Fruit fly (Drosophila melanogaster) whole organism, embryonic: ENCODE measurements around the gene CG44476.

ENCODE experiments used
- Atf3 ChIP-seq: fragments of 200-800 bp; sonication (Bioruptor generic); optimal IDR thresholded peaks from 3 replicates; lab custom pipeline; 2016; ENCODE audit warnings: missing biosample characterization, missing genetic modification characterization
- CG10209 ChIP-seq: fragments of 200-800 bp; sonication (Bioruptor generic); optimal IDR thresholded peaks from 3 replicates; lab custom pipeline; 2017; ENCODE audit warnings: missing biosample characterization, mild to moderate bottlenecking, missing genetic modification characterization, missing genetic modification reagents
- CG10366 ChIP-seq: fragments of 200-800 bp; sonication (Bioruptor generic); IDR thresholded peaks from 2 replicates; pipeline ENCODE4 v1.3.6; 2022; ENCODE audit warnings: missing biosample characterization, missing genetic modification characterization
- CG11695 ChIP-seq: fragments of 200-800 bp; sonication (Bioruptor generic); IDR thresholded peaks from 3 replicates; pipeline ENCODE4 v1.3.6; 2022; ENCODE audit warnings: missing biosample characterization, missing genetic modification characterization
- CG12299 ChIP-seq: fragments of 200-800 bp; sonication (Bioruptor generic); optimal IDR thresholded peaks from 2 replicates; lab custom pipeline; 2018; ENCODE audit warnings: missing biosample characterization, mild to moderate bottlenecking, missing genetic modification characterization
- CG13624 ChIP-seq: fragments of 200-800 bp; sonication (Bioruptor generic); optimal IDR thresholded peaks from 2 replicates; lab custom pipeline; 2016; ENCODE audit warnings: missing biosample characterization, missing genetic modification characterization
- CG13894 ChIP-seq: fragments of 200-800 bp; sonication (Bioruptor generic); optimal IDR thresholded peaks from 3 replicates; lab custom pipeline; 2018; ENCODE audit warnings: missing biosample characterization, mild to moderate bottlenecking, missing genetic modification characterization, moderate library complexity
- CG14014 ChIP-seq: fragments of 200-800 bp; sonication (Bioruptor generic); IDR thresholded peaks from 2 replicates; pipeline ENCODE4 v1.3.6; 2022; ENCODE audit warnings: missing biosample characterization, missing genetic modification characterization
- CG14860 ChIP-seq: fragments of 200-800 bp; sonication (Bioruptor generic); IDR thresholded peaks from 3 replicates; pipeline ENCODE4 v1.3.6; 2022; ENCODE audit warnings: missing biosample characterization, missing genetic modification characterization; ENCODE audit not compliant: partially characterized antibody
- CG15514 ChIP-seq: fragments of 200-800 bp; sonication (Bioruptor generic); optimal IDR thresholded peaks from 3 replicates; lab custom pipeline; 2017; ENCODE audit warnings: missing biosample characterization, missing genetic modification characterization, mild to moderate bottlenecking, moderate library complexity, missing genetic modification reagents
- CG1647 ChIP-seq: fragments of 200-800 bp; sonication (Bioruptor generic); optimal IDR thresholded peaks from 3 replicates; lab custom pipeline; 2016; ENCODE audit warnings: missing biosample characterization, missing genetic modification characterization
- CG16863 ChIP-seq: fragments of 200-800 bp; sonication (Bioruptor generic); optimal IDR thresholded peaks from 3 replicates; lab custom pipeline; 2016; ENCODE audit warnings: missing biosample characterization, missing genetic modification characterization
- CG17829 ChIP-seq: fragments of 200-800 bp; optimal IDR thresholded peaks from 2 replicates; lab custom pipeline; 2019; ENCODE audit warnings: missing biosample characterization, mild to moderate bottlenecking, missing genetic modification characterization, moderate library complexity
- CG18011 ChIP-seq: fragments of 200-800 bp; sonication (Bioruptor generic); optimal IDR thresholded peaks from 2 replicates; lab custom pipeline; 2017; ENCODE audit warnings: missing biosample characterization, missing genetic modification characterization, mild to moderate bottlenecking, moderate library complexity, missing genotype
- CG18476 ChIP-seq: fragments of 200-800 bp; sonication (Bioruptor generic); optimal IDR thresholded peaks from 2 replicates; lab custom pipeline; 2016; ENCODE audit warnings: missing biosample characterization, mild to moderate bottlenecking, missing genetic modification characterization
- CG2199 ChIP-seq: fragments of 200-800 bp; sonication (Bioruptor generic); IDR thresholded peaks from 3 replicates; pipeline ENCODE4 v1.3.6; 2022; ENCODE audit warnings: missing biosample characterization, missing genetic modification characterization
- CG31224 ChIP-seq: fragments of 200-800 bp; sonication (Bioruptor generic); IDR thresholded peaks from 2 replicates; pipeline ENCODE4 v1.3.6; 2022; ENCODE audit warnings: missing biosample characterization, missing genetic modification characterization
- CG42726 ChIP-seq: fragments of 200-800 bp; sonication (Bioruptor generic); IDR thresholded peaks from 2 replicates; pipeline ENCODE4 v1.3.6; 2022; ENCODE audit warnings: missing biosample characterization, missing genetic modification characterization; ENCODE audit not compliant: partially characterized antibody
- CG5953 ChIP-seq: fragments of 200-800 bp; sonication (Bioruptor generic); IDR thresholded peaks from 2 replicates; pipeline ENCODE4 v1.3.6; 2022; ENCODE audit warnings: missing biosample characterization, missing genetic modification characterization
- CG6175 ChIP-seq: fragments of 200-800 bp; sonication (Bioruptor generic); IDR thresholded peaks from 3 replicates; pipeline ENCODE4 v1.3.6; 2022; ENCODE audit warnings: missing biosample characterization, missing genetic modification characterization
- CG6254 ChIP-seq: fragments of 200-800 bp; sonication (Bioruptor generic); optimal IDR thresholded peaks from 3 replicates; lab custom pipeline; 2017; ENCODE audit warnings: mild to moderate bottlenecking, missing biosample characterization, missing genetic modification reagents, missing genetic modification characterization
- CG6272 ChIP-seq: fragments of 200-800 bp; sonication (Bioruptor generic); IDR thresholded peaks from 2 replicates; pipeline ENCODE4 v1.3.6; 2022; ENCODE audit warnings: missing biosample characterization, missing genetic modification characterization
- CG6654 ChIP-seq: fragments of 200-800 bp; sonication (Bioruptor generic); optimal IDR thresholded peaks from 2 replicates; lab custom pipeline; 2017; ENCODE audit warnings: missing biosample characterization, mild to moderate bottlenecking, missing genetic modification characterization
- CG9437 ChIP-seq: fragments of 200-800 bp; sonication (Bioruptor generic); optimal IDR thresholded peaks from 2 replicates; lab custom pipeline; 2018; ENCODE audit warnings: missing biosample characterization, mild to moderate bottlenecking, missing genetic modification characterization
- CG9817 ChIP-seq: fragments of 200-800 bp; sonication (Bioruptor generic); optimal IDR thresholded peaks from 2 replicates; lab custom pipeline; 2018; ENCODE audit warnings: missing biosample characterization, mild to moderate bottlenecking, missing genetic modification characterization, moderate library complexity
- CG9932 ChIP-seq: fragments of 200-800 bp; sonication (Bioruptor generic); IDR thresholded peaks from 2 replicates; pipeline ENCODE4 v1.3.6; 2022; ENCODE audit warnings: missing biosample characterization, missing genetic modification characterization
- Chrac-16 ChIP-seq: fragments of 200-800 bp; sonication (Bioruptor generic); optimal IDR thresholded peaks from 3 replicates; lab custom pipeline; 2016; ENCODE audit warnings: missing biosample characterization, missing genetic modification characterization
- Dip3 ChIP-seq: fragments of 200-800 bp; sonication (Bioruptor generic); optimal IDR thresholded peaks from 3 replicates; lab custom pipeline; 2016; ENCODE audit warnings: missing biosample characterization, missing genetic modification characterization
- ERR ChIP-seq: fragments of 200-800 bp; sonication (Bioruptor generic); optimal IDR thresholded peaks from 2 replicates; lab custom pipeline; 2016; ENCODE audit warnings: missing biosample characterization, missing genetic modification characterization
- Gsc ChIP-seq: fragments of 200-800 bp; sonication (Bioruptor generic); IDR thresholded peaks from 2 replicates; pipeline ENCODE4 v1.3.6; 2022; ENCODE audit warnings: missing biosample characterization, missing genetic modification characterization
- HHEX ChIP-seq: fragments of 200-800 bp; sonication (Bioruptor generic); optimal IDR thresholded peaks from 3 replicates; lab custom pipeline; 2017; ENCODE audit warnings: missing biosample characterization, mild to moderate bottlenecking, missing genetic modification characterization, missing genetic modification reagents
- HmgZ ChIP-seq: fragments of 200-800 bp; sonication (Bioruptor generic); optimal IDR thresholded peaks from 2 replicates; lab custom pipeline; 2018; ENCODE audit warnings: missing biosample characterization, mild to moderate bottlenecking, missing genetic modification characterization
- Hmx ChIP-seq: fragments of 200-800 bp; sonication (Bioruptor generic); optimal IDR thresholded peaks from 2 replicates; lab custom pipeline; 2016; ENCODE audit warnings: missing biosample characterization, missing genetic modification characterization
- Jarid2 ChIP-seq: fragments of 200-800 bp; sonication (Bioruptor generic); optimal IDR thresholded peaks from 3 replicates; lab custom pipeline; 2017; ENCODE audit warnings: mild to moderate bottlenecking, missing biosample characterization, missing genetic modification reagents, missing genetic modification characterization
- Nf-YC ChIP-seq: fragments of 200-800 bp; optimal IDR thresholded peaks from 3 replicates; lab custom pipeline; 2019; ENCODE audit warnings: missing biosample characterization, mild to moderate bottlenecking, missing genetic modification characterization, moderate library complexity
- Spps ChIP-seq: fragments of 200-800 bp; sonication (Bioruptor generic); optimal IDR thresholded peaks from 2 replicates; lab custom pipeline; 2018; ENCODE audit warnings: missing biosample characterization, mild to moderate bottlenecking, missing genetic modification characterization
- abd-A ChIP-seq: fragments of 200-800 bp; sonication (Bioruptor generic); optimal IDR thresholded peaks from 3 replicates; lab custom pipeline; 2019; ENCODE audit warnings: missing biosample characterization, mild to moderate bottlenecking, missing genetic modification characterization, moderate library complexity
- ara ChIP-seq: fragments of 200-800 bp; sonication (Bioruptor generic); IDR thresholded peaks from 2 replicates; pipeline ENCODE4 v1.3.6; 2022; ENCODE audit warnings: missing biosample characterization, missing genetic modification characterization
- disco-r ChIP-seq: fragments of 200-800 bp; sonication (Bioruptor generic); optimal IDR thresholded peaks from 2 replicates; lab custom pipeline; 2016; ENCODE audit warnings: missing biosample characterization, missing genetic modification characterization
- hkb ChIP-seq, 2 experiments: fragments of 200-800 bp in 1 of 2; fragments of >200 bp in 1 of 2; sonication (Bioruptor generic) in 1 of 2; IDR thresholded peaks in 1 of 2; optimal IDR thresholded peaks in 1 of 2; 2 replicates each; pipeline versions ENCODE4 v1.3.6 to Lab custom; 2017 to 2022; ENCODE audit warnings: missing biosample characterization in 1 of 2, missing genetic modification characterization in 1 of 2
- lab ChIP-seq: fragments of 200-800 bp; sonication (Bioruptor generic); optimal IDR thresholded peaks from 3 replicates; lab custom pipeline; 2017; ENCODE audit warnings: missing biosample characterization, missing genetic modification characterization, mild to moderate bottlenecking, moderate library complexity, missing genetic modification reagents
- nerfin-2 ChIP-seq: fragments of 200-800 bp; sonication (Bioruptor generic); IDR thresholded peaks from 2 replicates; pipeline ENCODE4 v1.3.6; 2022; ENCODE audit warnings: missing biosample characterization, missing genetic modification characterization; ENCODE audit not compliant: partially characterized antibody
- psq ChIP-seq: fragments of 200-800 bp; sonication (Bioruptor generic); optimal IDR thresholded peaks from 2 replicates; lab custom pipeline; 2017; ENCODE audit warnings: missing biosample characterization, missing genetic modification characterization
- pzg ChIP-seq: fragments of 200-800 bp; sonication (Bioruptor generic); optimal IDR thresholded peaks from 3 replicates; lab custom pipeline; 2018; ENCODE audit warnings: missing biosample characterization, mild to moderate bottlenecking, missing genetic modification characterization, moderate library complexity
- rib ChIP-seq: fragments of 200-800 bp; sonication (Bioruptor generic); IDR thresholded peaks from 2 replicates; pipeline ENCODE4 v1.3.6; 2022; ENCODE audit warnings: missing biosample characterization, missing genetic modification characterization
- salm ChIP-seq: fragments of 200-800 bp; sonication (Bioruptor generic); optimal IDR thresholded peaks from 2 replicates; lab custom pipeline; 2018; ENCODE audit warnings: missing biosample characterization, mild to moderate bottlenecking, missing genetic modification characterization
- scrt ChIP-seq: fragments of 200-800 bp; sonication (Bioruptor generic); optimal IDR thresholded peaks from 2 replicates; lab custom pipeline; 2018; ENCODE audit warnings: missing biosample characterization, mild to moderate bottlenecking, missing genetic modification characterization, moderate library complexity
- stc ChIP-seq: fragments of 200-800 bp; sonication (Bioruptor generic); IDR thresholded peaks from 2 replicates; pipeline ENCODE4 v1.3.6; 2022; ENCODE audit warnings: missing biosample characterization, missing genetic modification characterization
- stwl ChIP-seq: fragments of 200-800 bp; sonication (Bioruptor generic); optimal IDR thresholded peaks from 3 replicates; lab custom pipeline; 2018; ENCODE audit warnings: missing biosample characterization, mild to moderate bottlenecking, missing genetic modification characterization, moderate library complexity
- trh ChIP-seq: fragments of 200-800 bp; sonication (Bioruptor generic); optimal IDR thresholded peaks from 2 replicates; lab custom pipeline; 2016; ENCODE audit warnings: missing biosample characterization, missing genetic modification characterization

CG44476 gene

DNA sequence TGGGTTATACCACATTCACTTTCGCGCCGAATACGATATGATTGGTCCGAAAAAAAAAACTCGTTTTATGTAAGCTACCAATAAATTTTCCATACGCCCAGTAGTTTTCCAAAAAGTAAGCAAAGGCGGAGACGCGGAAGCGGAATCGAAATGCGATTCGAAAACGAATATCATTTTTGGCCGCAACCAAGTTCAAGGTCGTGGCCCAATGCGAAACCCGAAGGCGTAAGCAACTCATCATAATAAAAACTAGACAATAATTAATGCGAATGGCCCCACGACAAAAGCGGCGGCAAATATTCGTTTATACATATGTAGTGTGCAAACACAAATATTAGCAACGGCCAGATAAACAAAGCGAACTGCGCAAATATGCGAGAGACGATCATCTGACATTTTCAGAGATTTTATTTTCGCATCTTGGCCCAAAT, 23.5 kb upstream of the CG44476 start (continued):
- no peak for TF ChIP-seq CG6272 (GFP tag; lab: Robert Waterston, UW)
- TF ChIP-seq stc (GFP tag; lab: Robert Waterston, UW): no peak
- no peak for TF ChIP-seq Hmx (GFP tag; lab: Kevin White, UChicago)
- TF ChIP-seq CG6175: no peak
- TF ChIP-seq nerfin-2 (GFP tag; lab: Robert Waterston, UW): no peak
- TF ChIP-seq lab (GFP tag; lab: Kevin White, UChicago): peak; percentile 86
- peak; percentile 27 for TF ChIP-seq HHEX (GFP tag; lab: Kevin White, UChicago)
- peak; percentile 44 for TF ChIP-seq CG9932 (GFP tag; lab: Robert Waterston, UW)
- TF ChIP-seq Chrac-16: no peak
- no peak for TF ChIP-seq CG6254
- TF ChIP-seq trh (GFP tag; lab: Kevin White, UChicago): no peak
- TF ChIP-seq salm: no peak
- TF ChIP-seq rib (GFP tag; lab: Robert Waterston, UW): peak; percentile 90
- no peak for TF ChIP-seq hkb (optimal IDR thresholded peaks at IDR 0.05; lab: Kevin White, UChicago)
- peak; percentile 29; the same call in 1 of the 2 replicates for TF ChIP-seq hkb (GFP tag; IDR thresholded peaks at IDR 0.05; lab: Robert Waterston, UW)
- peak; percentile 38; the same call in 1 of the 2 replicates for TF ChIP-seq CG14014 (GFP tag; lab: Robert Waterston, UW)
- no peak for TF ChIP-seq Gsc (GFP tag; lab: Robert Waterston, UW)
- TF ChIP-seq CG2199 (GFP tag; lab: Robert Waterston, UW): no peak
- peak; percentile 28 for TF ChIP-seq CG9817 (tag; lab: Kevin White, UChicago)
- peak; percentile 12 for TF ChIP-seq HmgZ
- TF ChIP-seq CG10209 (GFP tag; lab: Kevin White, UChicago): peak; percentile 54
- TF ChIP-seq Atf3 (GFP tag; lab: Kevin White, UChicago): no peak
- no peak for TF ChIP-seq CG42726 (GFP tag; lab: Robert Waterston, UW)
- TF ChIP-seq CG1647 (GFP tag; lab: Kevin White, UChicago): no peak
- no peak for TF ChIP-seq CG17829
- TF ChIP-seq CG31224 (GFP tag; lab: Robert Waterston, UW): peak; percentile 21; the same call in 1 of the 2 replicates
- TF ChIP-seq CG6654 (GFP tag; lab: Kevin White, UChicago): no peak
- TF ChIP-seq ERR (GFP tag; lab: Kevin White, UChicago): no peak
- 0 out of 3 replicates have a peak, but pooled peaks have one; percentile 49 for TF ChIP-seq CG11695 (GFP tag; lab: Robert Waterston, UW)
- TF ChIP-seq CG16863 (GFP tag; lab: Kevin White, UChicago): no peak
- TF ChIP-seq Jarid2 (GFP tag; lab: Kevin White, UChicago): no peak
- peak; percentile 58 for TF ChIP-seq CG15514 (GFP tag; lab: Kevin White, UChicago)
- no peak for TF ChIP-seq CG14860 (GFP tag; lab: Robert Waterston, UW)
- TF ChIP-seq CG10366 (GFP tag; lab: Robert Waterston, UW): no peak
- TF ChIP-seq CG18011: peak; percentile 51
- TF ChIP-seq Spps (tag; lab: Kevin White, UChicago): no peak
- peak; percentile 93 for TF ChIP-seq abd-A (tag; lab: Kevin White, UChicago)
- no peak for TF ChIP-seq CG12299 (tag; lab: Kevin White, UChicago)
- no peak for TF ChIP-seq psq (GFP tag; lab: Kevin White, UChicago)
- TF ChIP-seq CG13894 (tag; lab: Kevin White, UChicago): peak; percentile 26
- TF ChIP-seq pzg (GFP tag; lab: Kevin White, UChicago): no peak
- peak; percentile 74 for TF ChIP-seq CG13624 (GFP tag; lab: Kevin White, UChicago)
- no peak for TF ChIP-seq ara (GFP tag; lab: Robert Waterston, UW)
- no peak for TF ChIP-seq CG18476 (GFP tag; lab: Kevin White, UChicago)
- peak; percentile 7 for TF ChIP-seq scrt (GFP tag; lab: Kevin White, UChicago)
- peak; percentile 42 for TF ChIP-seq disco-r (GFP tag; lab: Kevin White, UChicago)
- TF ChIP-seq stwl: no peak
- peak; percentile 38 for TF ChIP-seq Dip3 (GFP tag; lab: Kevin White, UChicago)
- TF ChIP-seq CG5953 (GFP tag; lab: Robert Waterston, UW): no peak
- no peak for TF ChIP-seq CG9437 (GFP tag; lab: Kevin White, UChicago)
- no peak for TF ChIP-seq Nf-YC (tag; lab: Kevin White, UChicago)
